Worm (Caenorhabditis elegans) whole organism, early embryonic: ENCODE data around the gene T23G7.3.

Source experiments
- F13C5.2 ChIP-seq: sonication (generic microtip); optimal IDR thresholded peaks from 2 replicates; lab custom pipeline; 2017; ENCODE audit warnings: mild to moderate bottlenecking, missing genetic modification characterization, inconsistent platforms, missing compliant biosample characterization
- aly-1 ChIP-seq: sonication (generic microtip); optimal IDR thresholded peaks from 2 replicates; lab custom pipeline; 2016; ENCODE audit warnings: missing genetic modification characterization, missing compliant biosample characterization
- ama-1 ChIP-seq: fragments of 150-350 bp; optimal IDR thresholded peaks from 2 replicates; lab custom pipeline; 2014
- ceh-36 ChIP-seq: sonication (generic microtip); optimal IDR thresholded peaks from 2 replicates; lab custom pipeline; 2016; ENCODE audit warnings: missing genetic modification characterization, inconsistent platforms, missing compliant biosample characterization
- tra-4 ChIP-seq: sonication (generic microtip); optimal IDR thresholded peaks from 2 replicates; lab custom pipeline; 2017; ENCODE audit warnings: missing genetic modification characterization, missing compliant biosample characterization

DNA sequence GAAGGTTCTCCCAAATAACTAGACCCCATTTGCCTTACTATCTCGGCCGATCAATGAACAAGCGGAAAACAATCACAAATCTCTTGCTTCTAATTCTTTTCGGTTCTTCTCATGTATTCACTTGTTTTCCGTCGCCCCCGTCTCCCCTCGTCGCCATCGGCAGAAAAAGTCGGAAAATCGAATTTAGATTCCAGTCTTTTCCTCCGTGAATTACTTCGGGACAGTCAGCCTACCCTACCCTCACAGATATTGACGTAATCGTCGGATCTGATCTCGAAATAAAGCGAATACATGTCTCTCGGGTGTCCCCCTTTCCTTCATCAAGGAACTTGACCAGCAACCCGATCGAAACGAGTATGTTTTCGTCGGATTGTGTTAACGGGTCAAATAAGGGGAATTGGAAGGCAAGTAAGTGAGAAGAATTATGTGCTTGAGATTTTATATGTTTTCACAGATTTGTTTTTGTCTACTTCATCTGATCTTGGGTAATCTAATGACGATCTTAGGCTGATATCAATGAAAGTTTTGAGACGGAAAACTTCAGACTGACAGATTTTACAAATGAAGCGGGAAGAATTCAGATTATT, 23.0 kb upstream of the T23G7.3 start:
- TF ChIP-seq aly-1 (tag; lab: Kevin White, UChicago) (no peak), F13C5.2 (tag; lab: Kevin White, UChicago) (no peak), ama-1 (lab: Kevin White, UChicago) (no peak), ceh-36 (tag; lab: Kevin White, UChicago) (no peak), tra-4 (tag; lab: Kevin White, UChicago) (no peak)
